Fruit fly (Drosophila melanogaster) whole organism, embryonic: ENCODE data around the gene CG4025.

ENCODE experiments used
- BEAF-32 ChIP-seq: fragments of 200-800 bp; sonication (Bioruptor generic); optimal IDR thresholded peaks from 3 replicates; lab custom pipeline; 2017; ENCODE audit warnings: missing biosample characterization, missing genetic modification characterization, mild to moderate bottlenecking, moderate library complexity, missing genetic modification reagents
- CG11504 ChIP-seq: fragments of 200-800 bp; sonication (Bioruptor generic); optimal IDR thresholded peaks from 3 replicates; lab custom pipeline; 2019; ENCODE audit warnings: missing biosample characterization, mild to moderate bottlenecking, missing genetic modification characterization, moderate library complexity
- CG1832 ChIP-seq: fragments of 200-800 bp; sonication (Bioruptor generic); optimal IDR thresholded peaks from 2 replicates; lab custom pipeline; 2017; ENCODE audit warnings: missing biosample characterization, mild to moderate bottlenecking, missing genetic modification characterization, inconsistent platforms
- CG8765 ChIP-seq: fragments of 200-800 bp; sonication (Bioruptor generic); IDR thresholded peaks from 2 replicates; pipeline ENCODE4 v1.3.6; 2022; ENCODE audit warnings: missing biosample characterization, missing genetic modification characterization
- CG8924 ChIP-seq: fragments of 200-800 bp; optimal IDR thresholded peaks from 3 replicates; lab custom pipeline; 2019; ENCODE audit warnings: missing biosample characterization, mild to moderate bottlenecking, missing genetic modification characterization, moderate library complexity
- D19B ChIP-seq: fragments of 200-800 bp; sonication (Bioruptor generic); optimal IDR thresholded peaks from 2 replicates; lab custom pipeline; 2017; ENCODE audit warnings: missing biosample characterization, mild to moderate bottlenecking, missing genetic modification characterization
- Dref ChIP-seq: fragments of 200-800 bp; sonication (Bioruptor generic); IDR thresholded peaks from 2 replicates; pipeline ENCODE4 v1.3.6; 2022; ENCODE audit warnings: missing biosample characterization, missing genetic modification characterization
- ash1 ChIP-seq: fragments of 200-800 bp; sonication (Bioruptor generic); optimal IDR thresholded peaks from 2 replicates; lab custom pipeline; 2018; ENCODE audit warnings: missing biosample characterization, mild to moderate bottlenecking, missing genetic modification characterization
- cato ChIP-seq: fragments of 200-800 bp; sonication (Bioruptor generic); optimal IDR thresholded peaks from 2 replicates; lab custom pipeline; 2016; ENCODE audit warnings: missing biosample characterization, missing genetic modification characterization, borderline replicate concordance
- dpn ChIP-seq, 2 experiments: fragments of 200-800 bp; sonication (Bioruptor generic); optimal IDR thresholded peaks; 3 replicates each; lab custom pipeline; 2016; ENCODE audit warnings: missing biosample characterization in 2 of 2, missing genetic modification characterization in 2 of 2
- gro ChIP-seq: fragments of 200-800 bp; sonication (Bioruptor generic); optimal IDR thresholded peaks from 2 replicates; lab custom pipeline; 2016; ENCODE audit warnings: missing biosample characterization, missing genetic modification characterization
- gsb ChIP-seq: fragments of 200-800 bp; sonication (Bioruptor generic); IDR thresholded peaks from 2 replicates; pipeline ENCODE4 v1.3.6; 2022; ENCODE audit warnings: missing biosample characterization, missing genetic modification characterization
- prd ChIP-seq, 3 experiments: fragments of >200 bp in 2 of 3; fragments of 200-800 bp in 1 of 3; sonication (Bioruptor generic) in 1 of 3; optimal IDR thresholded peaks in 2 of 3; IDR thresholded peaks in 1 of 3; 2 replicates in 2 of 3; 3 replicates in 1 of 3; pipeline versions ENCODE4 v1.3.6 to Lab custom; 2017 to 2022; ENCODE audit warnings: missing biosample characterization in 1 of 3, missing genetic modification characterization in 1 of 3

DNA sequence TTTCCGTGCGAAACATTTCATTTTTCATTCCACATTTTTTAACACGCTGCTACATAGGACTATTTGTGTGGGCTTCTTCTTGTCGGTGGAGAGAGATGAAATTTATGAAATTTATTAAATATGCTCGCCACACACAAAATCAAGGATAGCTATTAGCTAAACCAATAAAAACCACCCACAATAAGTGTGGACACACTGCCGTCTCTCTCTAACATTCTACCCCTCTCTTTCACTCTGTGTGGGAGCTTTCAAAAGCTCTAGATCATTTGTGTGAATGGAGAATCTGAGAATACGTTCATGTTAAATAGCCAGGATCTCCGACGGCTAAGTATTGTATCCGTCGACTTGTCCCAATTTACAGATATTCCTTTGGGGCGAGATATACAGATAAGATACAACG, 39.2 kb upstream of the CG4025 start:
- TF ChIP-seq CG11504: no peak
- no peak for TF ChIP-seq D19B
- TF ChIP-seq gro (GFP tag; lab: Kevin White, UChicago): no peak
- TF ChIP-seq prd (optimal IDR thresholded peaks at IDR 0.05; lab: Kevin White, UChicago): no peak
- TF ChIP-seq prd (GFP tag; IDR thresholded peaks at IDR 0.05; lab: Robert Waterston, UW): no peak
- no peak for TF ChIP-seq ash1 (GFP tag; lab: Kevin White, UChicago)
- no peak for TF ChIP-seq gsb (GFP tag; lab: Robert Waterston, UW)
- no peak for TF ChIP-seq Dref (GFP tag; lab: Robert Waterston, UW)
- TF ChIP-seq CG8765: no peak
- TF ChIP-seq BEAF-32: no peak
- no peak for TF ChIP-seq dpn (GFP tag; optimal IDR thresholded peaks at IDR 0.05; lab: Kevin White, UChicago)
- no peak for TF ChIP-seq CG8924 (tag; lab: Kevin White, UChicago)
- no peak for TF ChIP-seq CG1832 (GFP tag; lab: Kevin White, UChicago)
- TF ChIP-seq cato (GFP tag; lab: Kevin White, UChicago): no peak
